Fruit fly (Drosophila melanogaster): ENCODE measurements around the gene FucT6.

FucT6 gene

DNA sequence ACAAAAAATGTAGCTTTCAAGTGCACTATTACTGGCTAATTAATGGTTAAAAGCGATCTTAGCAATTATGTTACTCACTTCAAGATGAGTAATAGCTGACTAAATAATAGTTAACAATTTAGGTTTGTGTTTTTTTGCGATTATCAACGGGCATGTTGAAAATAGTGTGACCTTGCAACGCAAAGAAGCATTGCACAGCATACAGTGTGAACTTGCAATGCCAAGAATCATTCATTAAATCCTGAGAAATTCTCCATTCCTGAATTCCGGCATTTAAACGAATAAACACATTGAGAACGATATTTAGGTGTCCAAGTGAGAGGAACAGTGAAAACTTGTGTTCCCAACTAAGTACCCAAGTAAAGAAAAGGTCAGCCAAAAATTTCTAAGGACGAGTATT is 50.1 kb downstream of the FucT6 start:
- TF ChIP-seq pan (optimal IDR thresholded peaks at IDR 0.05) (no peak), EcR (GFP tag; optimal IDR thresholded peaks at IDR 0.05) (no peak), CG8478 (optimal IDR thresholded peaks at IDR 0.05) (no peak), usp (GFP tag; optimal IDR thresholded peaks at IDR 0.05) (no peak), Dll (optimal IDR thresholded peaks at IDR 0.05) (no peak), psq (optimal IDR thresholded peaks at IDR 0.05) (no peak)

dm6 chrX:11659080-11659479 is 50.7 kb downstream of the FucT6 start:
- TF ChIP-seq Dll (optimal IDR thresholded peaks at IDR 0.05): no peak

DNA sequence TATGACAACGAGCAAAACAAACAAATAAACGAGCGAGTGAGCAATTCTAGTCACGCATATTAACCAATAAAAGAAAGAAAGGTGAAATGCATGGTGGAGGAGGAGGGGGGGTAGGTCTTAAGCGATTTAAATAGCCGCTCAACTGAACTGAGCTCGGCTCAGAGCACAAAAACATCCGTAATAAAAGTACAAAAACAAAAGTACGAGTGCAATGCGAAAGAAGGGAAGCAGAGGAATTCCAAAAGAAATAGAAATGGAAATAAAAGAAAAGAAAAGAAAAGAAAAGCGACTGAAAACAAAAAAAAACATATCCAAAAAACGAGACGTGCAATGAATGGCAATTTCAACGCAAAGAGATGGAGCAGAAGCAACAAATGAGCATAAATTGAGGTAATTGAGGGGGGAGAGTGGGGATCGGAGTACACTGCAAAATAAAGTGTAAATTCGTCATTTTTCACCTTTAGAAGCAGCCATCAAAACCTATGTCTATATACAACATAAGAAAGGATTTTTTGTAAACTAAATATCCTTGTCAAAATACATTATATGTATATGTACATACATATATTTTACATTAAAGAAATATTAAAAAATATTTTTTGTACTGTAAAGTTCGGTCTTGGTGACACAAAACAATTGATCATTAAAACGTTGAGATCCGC is 51.4 kb downstream of the FucT6 start:
- TF ChIP-seq psq (optimal IDR thresholded peaks at IDR 0.05) (no peak), pan (optimal IDR thresholded peaks at IDR 0.05) (no peak), Dll (optimal IDR thresholded peaks at IDR 0.05) (no peak), usp (GFP tag; optimal IDR thresholded peaks at IDR 0.05) (no peak), CG8478 (optimal IDR thresholded peaks at IDR 0.05) (no peak), EcR (GFP tag; optimal IDR thresholded peaks at IDR 0.05) (no peak)

- TF ChIP-seq psq (optimal IDR thresholded peaks at IDR 0.05): no peak
- no peak for TF ChIP-seq EcR (GFP tag; optimal IDR thresholded peaks at IDR 0.05)
- no peak for TF ChIP-seq CG8478 (optimal IDR thresholded peaks at IDR 0.05)
- TF ChIP-seq Dll (optimal IDR thresholded peaks at IDR 0.05): no peak
- TF ChIP-seq pan (optimal IDR thresholded peaks at IDR 0.05): no peak
- no peak for TF ChIP-seq usp (GFP tag; optimal IDR thresholded peaks at IDR 0.05)
These were observed 52.6 kb downstream of the FucT6 start for dm6 chrX:11657140-11657539.
